Worm (Caenorhabditis elegans) whole organism, L2 larva: ENCODE results near the gene oac-32.

ENCODE experiments used
- aly-2 ChIP-seq: fragments of 150-350 bp; optimal IDR thresholded peaks from 2 replicates; lab custom pipeline; 2014; ENCODE audit warnings: missing biosample characterization, missing genetic modification characterization
- blmp-1 ChIP-seq: sonication (generic microtip); optimal IDR thresholded peaks from 2 replicates; lab custom pipeline; 2017; ENCODE audit warnings: missing genetic modification characterization, mild to moderate bottlenecking, missing compliant biosample characterization, antibody characterized with exemption, moderate library complexity; ENCODE audit not compliant: insufficient read depth
- ceh-82 ChIP-seq: fragments of 150-350 bp; optimal IDR thresholded peaks from 2 replicates; lab custom pipeline; 2014; ENCODE audit warnings: missing biosample characterization, missing genetic modification characterization

DNA sequence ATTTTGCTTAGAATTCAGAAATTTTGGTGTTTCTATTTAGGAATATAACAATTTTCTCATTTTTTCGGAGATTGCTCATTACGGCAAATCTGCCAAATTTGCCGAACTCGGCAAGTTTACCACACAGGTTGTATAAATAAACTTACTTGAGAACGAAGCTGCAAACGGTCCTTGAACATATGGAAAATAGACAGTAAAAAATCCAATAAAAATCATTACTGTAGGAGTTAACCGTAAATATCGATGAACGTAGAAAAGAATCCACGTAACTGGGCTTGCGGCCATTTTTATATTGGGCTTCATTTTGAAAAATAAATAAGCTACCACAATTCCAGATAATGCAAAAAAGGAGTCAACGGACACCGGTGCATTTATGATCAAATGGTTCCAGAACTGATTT is 5.3 kb downstream of the oac-32 start:
- no peak for TF ChIP-seq aly-2 (tag; lab: Kevin White, UChicago)
- TF ChIP-seq ceh-82 (tag; lab: Kevin White, UChicago), result no peak
- TF ChIP-seq blmp-1 (tag; lab: Kevin White, UChicago), result no peak
